Fruit fly (Drosophila melanogaster): ENCODE data around the gene tara.

Gene tara

dm6 chr3R:16251270-16251925 lies 25.9 kb downstream of the tara start (continued):
- TF ChIP-seq twi (tag; optimal IDR thresholded peaks at IDR 0.05), result peak; percentile 41

- TF ChIP-seq jumu (GFP tag; optimal IDR thresholded peaks at IDR 0.05) (no peak), Xbp1 (GFP tag; optimal IDR thresholded peaks at IDR 0.05) (no peak), CG13775 (GFP tag; optimal IDR thresholded peaks at IDR 0.05) (no peak), Spps (tag; optimal IDR thresholded peaks at IDR 0.05) (no peak), so (GFP tag; IDR thresholded peaks at IDR 0.05) (no peak), Optix (GFP tag; IDR thresholded peaks at IDR 0.05) (no peak), odd (GFP tag; optimal IDR thresholded peaks at IDR 0.05) (no peak), CG16863 (GFP tag; optimal IDR thresholded peaks at IDR 0.05) (no peak), Aef1 (GFP tag; IDR thresholded peaks at IDR 0.05) (no peak), sug (tag; optimal IDR thresholded peaks at IDR 0.05) (peak; percentile 3), Mad (GFP tag; optimal IDR thresholded peaks at IDR 0.05) (no peak), CG12769 (tag; optimal IDR thresholded peaks at IDR 0.05) (peak; percentile 21), CG15011 (GFP tag; optimal IDR thresholded peaks at IDR 0.05) (no peak), B-H2 (GFP tag; optimal IDR thresholded peaks at IDR 0.05) (no peak), otp (GFP tag; IDR thresholded peaks at IDR 0.05) (no peak), crp (GFP tag; optimal IDR thresholded peaks at IDR 0.05) (peak in 1 of 2 experiments; percentile 50), Fer1 (GFP tag; optimal IDR thresholded peaks at IDR 0.05) (peak; percentile 4), CG18599 (GFP tag; optimal IDR thresholded peaks at IDR 0.05) (peak; percentile 12), CG1832 (GFP tag; optimal IDR thresholded peaks at IDR 0.05) (no peak), mirr (GFP tag; optimal IDR thresholded peaks at IDR 0.05) (peak; percentile 12), CG12942 (GFP tag; optimal IDR thresholded peaks at IDR 0.05) (no peak), CG2712 (tag; optimal IDR thresholded peaks at IDR 0.05) (no peak), Opbp (GFP tag; IDR thresholded peaks at IDR 0.05; ENCODE audit: partially characterized antibody) (no peak), Lpt (GFP tag; optimal IDR thresholded peaks at IDR 0.05) (no peak), sens-2 (GFP tag; IDR thresholded peaks at IDR 0.05) (no peak), Scr (GFP tag; IDR thresholded peaks at IDR 0.05; ENCODE audit: partially characterized antibody) (no peak), CG2199 (GFP tag; IDR thresholded peaks at IDR 0.05) (no peak), esg (GFP tag; conservative IDR thresholded peaks at IDR 0.05) (no peak), gsb (GFP tag; IDR thresholded peaks at IDR 0.05) (no peak), CG14014 (GFP tag; IDR thresholded peaks at IDR 0.05) (no peak), abd-A (tag; optimal IDR thresholded peaks at IDR 0.05) (peak; percentile 28), nerfin-2 (GFP tag; IDR thresholded peaks at IDR 0.05; ENCODE audit: partially characterized antibody) (no peak), CG14667 (GFP tag; IDR thresholded peaks at IDR 0.05) (no peak), CG2202 (tag; optimal IDR thresholded peaks at IDR 0.05) (no peak), crc (GFP tag; optimal IDR thresholded peaks at IDR 0.05) (no peak), phol (tag; optimal IDR thresholded peaks at IDR 0.05) (no peak), CG6765 (GFP tag; optimal IDR thresholded peaks at IDR 0.05) (peak; percentile 22), Med (GFP tag) (peak; percentile 71), TFAM (GFP tag; optimal IDR thresholded peaks at IDR 0.05) (no peak), Tbp (GFP tag; optimal IDR thresholded peaks at IDR 0.05) (no peak), p53 (GFP tag; optimal IDR thresholded peaks at IDR 0.05) (no peak), Bteb2 (GFP tag; optimal IDR thresholded peaks at IDR 0.05) (no peak), CG4820 (GFP tag; optimal IDR thresholded peaks at IDR 0.05) (no peak), NC2β (GFP tag; optimal IDR thresholded peaks at IDR 0.05) (no peak), da (GFP tag; optimal IDR thresholded peaks at IDR 0.05) (no peak), CG2120 (GFP tag; optimal IDR thresholded peaks at IDR 0.05) (no peak), CG8290 (GFP tag; optimal IDR thresholded peaks at IDR 0.05) (no peak), CG8290 (tag; optimal IDR thresholded peaks at IDR 0.05) (peak in 1 of 2 experiments; percentile 69), CG43689 (GFP tag; IDR thresholded peaks at IDR 0.05) (no peak)
These were observed 26.5 kb downstream of the tara start for dm6 chr3R:16251926-16252287.
